Worm (Caenorhabditis elegans) whole organism, late embryonic: ENCODE results near the gene srh-88.

Experiments used
- F13H6.1 ChIP-seq: sonication (generic microtip); optimal IDR thresholded peaks from 2 replicates; lab custom pipeline; 2016; ENCODE audit warnings: missing genetic modification characterization, missing compliant biosample characterization
- K09A11.1 ChIP-seq: sonication (generic microtip); optimal IDR thresholded peaks from 2 replicates; lab custom pipeline; 2017; ENCODE audit warnings: antibody characterized with exemption, mild to moderate bottlenecking, missing genetic modification characterization, missing compliant biosample characterization; ENCODE audit not compliant: insufficient read depth
- T23F11.4 ChIP-seq: fragments of 200-800 bp; sonication (Bioruptor generic); optimal IDR thresholded peaks from 2 replicates; lab custom pipeline; 2018; ENCODE audit warnings: mild to moderate bottlenecking, missing genetic modification characterization, missing compliant biosample characterization
- ahr-1 ChIP-seq: sonication (generic microtip); optimal IDR thresholded peaks from 2 replicates; lab custom pipeline; 2016; ENCODE audit warnings: missing genetic modification characterization, missing compliant biosample characterization
- ceh-18 ChIP-seq: sonication (generic microtip); optimal IDR thresholded peaks from 2 replicates; lab custom pipeline; 2016; ENCODE audit warnings: missing genetic modification characterization, missing compliant biosample characterization
- ceh-22 ChIP-seq: sonication (generic microtip); optimal IDR thresholded peaks from 2 replicates; lab custom pipeline; 2017; ENCODE audit warnings: missing biosample characterization, missing genetic modification characterization
- ceh-30 ChIP-seq: fragments of 150-350 bp; optimal IDR thresholded peaks from 2 replicates; lab custom pipeline; 2014; ENCODE audit warnings: missing biosample characterization, missing genetic modification characterization
- ceh-31 ChIP-seq: sonication (generic microtip); optimal IDR thresholded peaks from 2 replicates; lab custom pipeline; 2016; ENCODE audit warnings: missing genetic modification characterization, missing compliant biosample characterization
- ceh-34 ChIP-seq: sonication (generic microtip); optimal IDR thresholded peaks from 2 replicates; lab custom pipeline; 2016; ENCODE audit warnings: mild to moderate bottlenecking, missing genetic modification characterization, missing compliant biosample characterization
- ceh-48 ChIP-seq: sonication (generic microtip); optimal IDR thresholded peaks from 2 replicates; lab custom pipeline; 2016; ENCODE audit warnings: missing genetic modification characterization, inconsistent platforms, missing compliant biosample characterization
- ceh-6 ChIP-seq: fragments of 200-800 bp; sonication (Bioruptor generic); optimal IDR thresholded peaks from 2 replicates; lab custom pipeline; 2018; ENCODE audit warnings: mild to moderate bottlenecking, missing genetic modification characterization, missing compliant biosample characterization
- che-1 ChIP-seq: sonication (generic microtip); optimal IDR thresholded peaks from 2 replicates; lab custom pipeline; 2016; ENCODE audit warnings: mild to moderate bottlenecking, missing genetic modification characterization, missing compliant biosample characterization
- dve-1 ChIP-seq: sonication (generic microtip); optimal IDR thresholded peaks from 2 replicates; lab custom pipeline; 2017; ENCODE audit warnings: antibody characterized with exemption, mild to moderate bottlenecking, missing genetic modification characterization, missing compliant biosample characterization
- elt-2 ChIP-seq: sonication (generic microtip); optimal IDR thresholded peaks from 2 replicates; lab custom pipeline; 2016; ENCODE audit warnings: missing genetic modification reagents, missing genetic modification characterization, missing compliant biosample characterization
- elt-4 ChIP-seq: sonication (generic microtip); optimal IDR thresholded peaks from 2 replicates; lab custom pipeline; 2016; ENCODE audit warnings: missing genetic modification characterization, missing compliant biosample characterization
- ets-4 ChIP-seq: sonication (generic microtip); optimal IDR thresholded peaks from 2 replicates; lab custom pipeline; 2016; ENCODE audit warnings: missing genetic modification characterization, missing compliant biosample characterization
- eyg-1 ChIP-seq: sonication (generic microtip); optimal IDR thresholded peaks from 2 replicates; lab custom pipeline; 2016; ENCODE audit warnings: missing genotype, missing genetic modification characterization, missing compliant biosample characterization
- fax-1 ChIP-seq: sonication (generic microtip); optimal IDR thresholded peaks from 2 replicates; lab custom pipeline; 2016; ENCODE audit warnings: missing genotype, missing genetic modification characterization, missing compliant biosample characterization
- hlh-15 ChIP-seq: sonication (generic microtip); optimal IDR thresholded peaks from 2 replicates; lab custom pipeline; 2016; ENCODE audit warnings: missing genetic modification characterization, missing compliant biosample characterization
- hlh-6 ChIP-seq: sonication (generic microtip); optimal IDR thresholded peaks from 2 replicates; lab custom pipeline; 2016; ENCODE audit warnings: missing genotype, missing genetic modification characterization, missing compliant biosample characterization
- lim-6 ChIP-seq: sonication (generic microtip); optimal IDR thresholded peaks from 2 replicates; lab custom pipeline; 2016; ENCODE audit warnings: missing genetic modification characterization, missing compliant biosample characterization
- madf-2 ChIP-seq: sonication (generic microtip); optimal IDR thresholded peaks from 2 replicates; lab custom pipeline; 2017; ENCODE audit warnings: missing genetic modification characterization, missing compliant biosample characterization
- mec-3 ChIP-seq: sonication (generic microtip); optimal IDR thresholded peaks from 2 replicates; lab custom pipeline; 2016; ENCODE audit warnings: borderline replicate concordance, missing genetic modification characterization, missing compliant biosample characterization
- nhr-11 ChIP-seq: fragments of 150-350 bp; optimal IDR thresholded peaks from 2 replicates; lab custom pipeline; 2014; ENCODE audit warnings: missing biosample characterization, missing genetic modification characterization
- odd-2 ChIP-seq: sonication (generic microtip); optimal IDR thresholded peaks from 2 replicates; lab custom pipeline; 2017; ENCODE audit warnings: antibody characterized with exemption, mild to moderate bottlenecking, missing genetic modification characterization, missing compliant biosample characterization
- pha-2 ChIP-seq: sonication (generic microtip); optimal IDR thresholded peaks from 2 replicates; lab custom pipeline; 2017; ENCODE audit warnings: mild to moderate bottlenecking, missing genetic modification characterization, missing compliant biosample characterization
- pha-4 ChIP-seq: fragments of 150-350 bp; optimal IDR thresholded peaks from 2 replicates; lab custom pipeline; 2018; ENCODE audit warnings: missing biosample characterization, missing genetic modification reagents, missing genetic modification characterization
- pqm-1 ChIP-seq: sonication (generic microtip); optimal IDR thresholded peaks from 2 replicates; lab custom pipeline; 2016; ENCODE audit warnings: missing genetic modification characterization, missing compliant biosample characterization
- ref-2 ChIP-seq: sonication (generic microtip); optimal IDR thresholded peaks from 2 replicates; lab custom pipeline; 2016; ENCODE audit warnings: missing genetic modification characterization, missing compliant biosample characterization
- rnt-1 ChIP-seq: sonication (generic microtip); optimal IDR thresholded peaks from 2 replicates; lab custom pipeline; 2016; ENCODE audit warnings: missing genetic modification characterization, missing compliant biosample characterization
- sdc-2 ChIP-seq: sonication (generic microtip); optimal IDR thresholded peaks from 2 replicates; lab custom pipeline; 2016; ENCODE audit warnings: missing genotype, missing genetic modification characterization, missing compliant biosample characterization
- sox-2 ChIP-seq: fragments of 200-800 bp; sonication (Bioruptor generic); IDR thresholded peaks from 2 replicates; pipeline ENCODE4 v1.3.6; 2022; ENCODE audit warnings: missing genetic modification reagents, missing genetic modification characterization, missing compliant biosample characterization
- sox-4 ChIP-seq: sonication (generic microtip); optimal IDR thresholded peaks from 2 replicates; lab custom pipeline; 2017; ENCODE audit warnings: mild to moderate bottlenecking, missing genetic modification characterization, inconsistent platforms, missing compliant biosample characterization
- tbx-2 ChIP-seq: sonication (generic microtip); optimal IDR thresholded peaks from 2 replicates; lab custom pipeline; 2016; ENCODE audit warnings: missing genetic modification characterization, missing compliant biosample characterization
- ttx-3 ChIP-seq: sonication (generic microtip); optimal IDR thresholded peaks from 2 replicates; lab custom pipeline; 2016; ENCODE audit warnings: missing genetic modification reagents, missing genetic modification characterization, missing compliant biosample characterization
- unc-42 ChIP-seq: sonication (generic microtip); optimal IDR thresholded peaks from 2 replicates; lab custom pipeline; 2016; ENCODE audit warnings: missing genotype, missing genetic modification characterization, missing compliant biosample characterization
- unc-86 ChIP-seq: sonication (generic microtip); optimal IDR thresholded peaks from 2 replicates; lab custom pipeline; 2016; ENCODE audit warnings: missing genetic modification characterization, missing compliant biosample characterization

srh-88 gene

DNA sequence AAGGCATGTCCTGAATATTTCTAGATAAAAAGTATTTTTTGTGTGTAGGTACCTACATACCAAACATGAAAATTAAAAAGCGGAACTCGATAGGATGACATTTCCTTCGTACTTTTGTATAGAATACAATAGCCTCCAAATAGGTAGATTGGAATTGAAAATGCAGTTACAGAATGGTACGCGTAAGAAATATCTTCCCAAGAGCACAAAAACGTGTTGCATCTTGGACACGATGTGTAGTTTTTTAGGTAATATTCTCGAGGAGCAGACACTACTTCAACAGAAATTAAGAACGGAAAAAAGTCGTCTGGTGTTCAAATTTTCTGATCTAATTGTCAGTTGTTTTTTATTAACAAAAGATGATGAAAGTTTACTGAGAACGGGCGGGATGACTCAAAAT lies 22.7 kb upstream of the srh-88 start, which contains the start of gene srh-85:
srh-85 (minus strand) TSS at position 101 of the 400 bp plus-strand sequence.
- no peak for TF ChIP-seq elt-2 (tag; lab: Kevin White, UChicago)
- no peak for TF ChIP-seq ceh-34
- no peak for TF ChIP-seq mec-3 (tag; lab: Kevin White, UChicago)

DNA sequence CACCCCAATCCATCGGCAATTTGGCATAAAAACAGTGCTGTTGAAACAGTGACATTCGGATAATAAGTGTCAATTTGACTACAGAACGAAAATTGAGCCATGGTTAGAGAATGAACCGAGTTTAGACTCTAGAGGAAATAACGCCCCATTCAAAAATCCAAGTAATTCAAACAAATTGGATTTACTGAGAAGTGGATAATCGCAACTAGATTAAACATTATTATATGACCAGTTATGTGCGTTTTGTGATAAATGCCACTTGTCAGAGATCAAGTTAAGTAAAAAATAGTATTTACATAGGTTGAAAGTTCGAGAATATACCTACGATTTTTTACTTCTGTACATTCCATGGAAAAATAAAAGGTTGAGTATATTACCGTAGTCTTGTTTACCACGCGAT lies 20.6 kb upstream of the srh-88 start, which contains the start of gene srw-139:
srw-139 (minus strand) TSS at position 101 of the 400 bp plus-strand sequence.
- no peak for TF ChIP-seq pha-2 (tag; lab: Kevin White, UChicago)
- no peak for TF ChIP-seq che-1
- no peak for TF ChIP-seq ceh-34
- TF ChIP-seq unc-86: no peak
- TF ChIP-seq hlh-15 (tag; lab: Kevin White, UChicago): no peak
- no peak for TF ChIP-seq sox-4 (tag; lab: Kevin White, UChicago)
- TF ChIP-seq ceh-30 (tag; lab: Kevin White, UChicago): no peak
- no peak for TF ChIP-seq ttx-3 (tag; lab: Kevin White, UChicago)
- TF ChIP-seq nhr-11 (tag; lab: Kevin White, UChicago): no peak
- TF ChIP-seq lim-6: no peak
- TF ChIP-seq tbx-2: no peak
- TF ChIP-seq sox-2 (GFP tag; lab: Robert Waterston, UW): no peak
- no peak for TF ChIP-seq unc-42 (tag; lab: Kevin White, UChicago)
- no peak for TF ChIP-seq ceh-6 (GFP tag; lab: Kevin White, UChicago)
- no peak for TF ChIP-seq K09A11.1

DNA sequence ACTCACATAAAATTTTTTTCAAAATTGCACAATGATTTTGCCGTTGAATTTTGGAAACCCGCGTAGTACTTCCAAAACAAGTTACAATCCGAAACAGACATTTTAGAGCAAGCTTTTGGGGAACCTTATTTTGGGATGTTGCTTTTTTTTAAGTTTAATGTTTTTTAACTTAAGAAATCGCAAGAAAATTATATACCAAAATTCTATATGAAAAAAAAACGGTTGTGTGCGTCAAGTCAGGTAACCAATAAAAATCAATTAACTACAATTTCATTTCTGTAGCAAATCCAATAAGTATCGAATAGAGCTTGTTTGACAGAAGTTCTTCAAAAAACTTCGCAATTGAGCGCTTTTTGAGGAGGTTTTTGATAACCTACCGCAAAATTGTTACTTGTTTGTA lies 18.7 kb upstream of the srh-88 start, which contains the start of gene srw-117:
srw-117 (minus strand) TSS at position 101 of the 400 bp plus-strand sequence.
- TF ChIP-seq rnt-1 (tag; lab: Kevin White, UChicago): no peak
- TF ChIP-seq elt-2 (tag; lab: Kevin White, UChicago): no peak
- no peak for TF ChIP-seq ceh-48 (tag; lab: Kevin White, UChicago)
- no peak for TF ChIP-seq elt-4
- no peak for TF ChIP-seq ceh-22
- no peak for TF ChIP-seq ceh-18
- no peak for TF ChIP-seq ceh-6 (GFP tag; lab: Kevin White, UChicago)
- no peak for TF ChIP-seq hlh-6
- TF ChIP-seq fax-1 (tag; lab: Kevin White, UChicago): no peak
- no peak for TF ChIP-seq ceh-31 (tag; lab: Kevin White, UChicago)
- no peak for TF ChIP-seq pha-2 (tag; lab: Kevin White, UChicago)
- no peak for TF ChIP-seq sdc-2 (tag; lab: Kevin White, UChicago)
- TF ChIP-seq unc-42 (tag; lab: Kevin White, UChicago): no peak
- no peak for TF ChIP-seq ttx-3 (tag; lab: Kevin White, UChicago)
- TF ChIP-seq T23F11.4 (GFP tag; lab: Kevin White, UChicago): no peak
- no peak for TF ChIP-seq ref-2
- no peak for TF ChIP-seq hlh-15 (tag; lab: Kevin White, UChicago)
- no peak for TF ChIP-seq madf-2 (tag; lab: Kevin White, UChicago)
- TF ChIP-seq mec-3 (tag; lab: Kevin White, UChicago): no peak
- no peak for TF ChIP-seq eyg-1

DNA sequence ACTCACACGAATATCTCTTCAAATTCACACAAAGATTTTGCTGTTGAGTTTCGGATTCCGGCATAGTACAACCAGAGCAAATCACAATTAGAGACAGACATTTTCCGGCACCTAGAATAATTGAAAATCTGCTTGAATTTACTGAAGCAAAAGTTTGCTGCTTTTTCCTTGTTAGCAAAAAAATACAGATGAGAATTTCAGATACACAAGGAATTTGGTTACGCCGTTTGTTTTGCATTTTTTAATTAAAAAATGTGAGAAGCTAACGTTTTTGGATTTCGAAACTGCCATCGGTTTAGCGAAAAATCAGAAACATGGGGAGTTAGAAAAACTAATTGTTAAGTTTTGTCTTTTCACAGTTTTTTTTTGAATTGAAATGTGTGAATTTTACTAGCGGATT lies 15.3 kb upstream of the srh-88 start, which contains the start of gene srw-118:
srw-118 (minus strand) TSS at position 101 of the 400 bp plus-strand sequence.
- TF ChIP-seq pqm-1 (no peak), ref-2 (no peak), rnt-1 (tag; lab: Kevin White, UChicago) (no peak), ahr-1 (tag; lab: Kevin White, UChicago) (no peak), odd-2 (tag; lab: Kevin White, UChicago) (no peak), dve-1 (no peak), pha-4 (no peak), lim-6 (no peak), F13H6.1 (tag; lab: Kevin White, UChicago) (no peak), sdc-2 (tag; lab: Kevin White, UChicago) (no peak), ceh-6 (GFP tag; lab: Kevin White, UChicago) (no peak), ceh-30 (tag; lab: Kevin White, UChicago) (no peak), madf-2 (tag; lab: Kevin White, UChicago) (no peak), elt-2 (tag; lab: Kevin White, UChicago) (no peak), mec-3 (tag; lab: Kevin White, UChicago) (no peak), ets-4 (tag; lab: Kevin White, UChicago) (no peak)
- TF ChIP-seq, all 69 proteins: peak for 0
